Worm (Caenorhabditis elegans) whole organism, L4 larva: Measurements from ENCODE around the gene ZK1010.10.

Experiments
- duxl-1 ChIP-seq: sonication (generic microtip); optimal IDR thresholded peaks from 2 replicates; lab custom pipeline; 2016; ENCODE audit warnings: mild to moderate bottlenecking, missing genetic modification characterization, moderate library complexity, missing compliant biosample characterization; ENCODE audit not compliant: poor library complexity
- egl-27 ChIP-seq: sonication (generic microtip); optimal IDR thresholded peaks from 3 replicates; lab custom pipeline; 2017; ENCODE audit warnings: missing biosample characterization, missing genetic modification reagents, missing genetic modification characterization
- nhr-76 ChIP-seq: fragments of 150-350 bp; optimal IDR thresholded peaks from 2 replicates; lab custom pipeline; 2014; ENCODE audit warnings: missing biosample characterization, missing genetic modification characterization
- pha-4 ChIP-seq, 2 experiments: fragments of 150-350 bp in 1 of 2; fragments of 200-800 bp in 1 of 2; sonication (Bioruptor generic) in 1 of 2; IDR thresholded peaks in 1 of 2; optimal IDR thresholded peaks in 1 of 2; 2 replicates each; pipeline versions ENCODE4 v1.3.6 to Lab custom; 2014 to 2022; ENCODE audit warnings: missing genetic modification characterization in 2 of 2, missing genetic modification reagents in 2 of 2, missing biosample characterization in 1 of 2, missing compliant biosample characterization in 1 of 2
- pqm-1 ChIP-seq: sonication (generic microtip); optimal IDR thresholded peaks from 2 replicates; lab custom pipeline; 2017; ENCODE audit warnings: missing biosample characterization, missing genetic modification characterization
- rbr-2 ChIP-seq: sonication (generic microtip); optimal IDR thresholded peaks from 2 replicates; lab custom pipeline; 2016; ENCODE audit warnings: missing genotype, missing genetic modification characterization, missing compliant biosample characterization
- unc-130 ChIP-seq: sonication (generic microtip); optimal IDR thresholded peaks from 2 replicates; lab custom pipeline; 2016; ENCODE audit warnings: missing genetic modification reagents, missing genetic modification characterization, missing compliant biosample characterization
- unc-39 ChIP-seq: sonication (generic microtip); optimal IDR thresholded peaks from 2 replicates; lab custom pipeline; 2017; ENCODE audit warnings: missing biosample characterization, missing genetic modification characterization

DNA sequence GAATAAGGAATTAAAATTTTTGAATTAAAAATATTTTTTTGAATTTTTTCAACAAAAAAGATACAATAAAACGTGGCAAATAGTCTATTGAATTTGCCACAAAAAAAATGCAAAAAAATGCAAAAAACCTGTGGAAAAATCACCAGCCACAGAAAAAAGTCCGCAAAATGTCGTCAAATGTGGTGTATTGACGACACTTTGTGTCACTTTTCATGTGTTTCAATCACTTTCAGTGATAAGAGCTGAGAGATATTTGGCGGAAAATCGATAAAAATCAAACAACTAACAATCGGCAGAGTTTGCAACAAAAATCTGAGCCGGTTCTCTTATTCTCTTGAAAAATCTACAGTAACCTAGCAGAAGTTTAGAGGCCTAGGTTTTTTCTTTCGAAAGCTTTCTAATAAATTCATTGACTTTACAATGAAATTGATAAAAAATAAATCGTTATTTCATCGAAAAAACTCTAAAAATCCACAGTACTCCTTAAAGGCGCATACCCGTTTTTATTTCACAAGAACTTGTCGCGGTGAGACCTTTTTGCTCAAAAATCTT, 30.3 kb upstream of the ZK1010.10 start:
- TF ChIP-seq unc-130 (no peak), duxl-1 (tag; lab: Kevin White, UChicago) (no peak), rbr-2 (tag; lab: Kevin White, UChicago) (no peak), nhr-76 (no peak), pha-4 (GFP tag; IDR thresholded peaks at IDR 0.05; lab: Robert Waterston, UW) (no peak), pha-4 (tag; optimal IDR thresholded peaks at IDR 0.05; lab: Kevin White, UChicago) (no peak), unc-39 (no peak), egl-27 (tag; lab: Kevin White, UChicago) (no peak), pqm-1 (tag; lab: Kevin White, UChicago) (no peak)
